Worm (Caenorhabditis elegans) whole organism, L3 larva: ENCODE data around the gene sre-46.

ENCODE experiments used
- ama-1 ChIP-seq: fragments of 150-350 bp; optimal IDR thresholded peaks from 2 replicates; lab custom pipeline; 2018
- ceh-28 ChIP-seq: fragments of 150-350 bp; optimal IDR thresholded peaks from 2 replicates; lab custom pipeline; 2014; ENCODE audit warnings: missing biosample characterization, missing genetic modification reagents, missing genetic modification characterization
- ceh-82 ChIP-seq: fragments of 150-350 bp; optimal IDR thresholded peaks from 2 replicates; lab custom pipeline; 2014; ENCODE audit warnings: missing biosample characterization, missing genetic modification characterization
- elt-1 ChIP-seq: fragments of 150-350 bp; optimal IDR thresholded peaks from 2 replicates; lab custom pipeline; 2014; ENCODE audit warnings: missing biosample characterization, missing genetic modification characterization
- nhr-25 ChIP-seq: sonication (generic microtip); optimal IDR thresholded peaks from 2 replicates; lab custom pipeline; 2017; ENCODE audit warnings: missing biosample characterization, missing genetic modification characterization
- nhr-43 ChIP-seq: sonication (generic microtip); optimal IDR thresholded peaks from 2 replicates; lab custom pipeline; 2016; ENCODE audit warnings: mild to moderate bottlenecking, missing genetic modification characterization, missing compliant biosample characterization; ENCODE audit not compliant: poor library complexity, severe bottlenecking
- nhr-77 ChIP-seq: fragments of 150-350 bp; optimal IDR thresholded peaks from 2 replicates; lab custom pipeline; 2014; ENCODE audit warnings: missing biosample characterization, missing genetic modification characterization
- ztf-11 ChIP-seq: fragments of 150-350 bp; optimal IDR thresholded peaks from 2 replicates; lab custom pipeline; 2014; ENCODE audit warnings: missing biosample characterization, missing genetic modification characterization

ce11 chrII:13752016-13752415 is 30.9 kb upstream of the sre-46 start, which contains the start of gene arrd-14:
- no peak for TF ChIP-seq ceh-82
- no peak for TF ChIP-seq nhr-25 (tag; lab: Kevin White, UChicago)
- no peak for TF ChIP-seq elt-1 (tag; lab: Kevin White, UChicago)
- no peak for TF ChIP-seq ama-1
- no peak for TF ChIP-seq ztf-11
- TF ChIP-seq nhr-43 (tag; lab: Kevin White, UChicago): no peak
- TF ChIP-seq ceh-28 (tag; lab: Kevin White, UChicago): no peak
- TF ChIP-seq nhr-77 (tag; lab: Kevin White, UChicago): no peak
